Worm (Caenorhabditis elegans) whole organism, L1 larva: ENCODE measurements around the gene R04E5.7.

ENCODE experiments used
- egl-27 ChIP-seq, 2 experiments: fragments of 150-350 bp in 1 of 2; sonication (generic microtip); optimal IDR thresholded peaks; 3 replicates each; lab custom pipeline; 2017 to 2018; ENCODE audit warnings: missing biosample characterization in 2 of 2, missing genetic modification characterization in 2 of 2, missing genetic modification reagents in 2 of 2
- lin-39 ChIP-seq: fragments of 150-350 bp; optimal IDR thresholded peaks from 2 replicates; lab custom pipeline; 2014; ENCODE audit warnings: missing biosample characterization, missing genetic modification reagents, missing genetic modification characterization
- nhr-11 ChIP-seq: fragments of 150-350 bp; optimal IDR thresholded peaks from 2 replicates; lab custom pipeline; 2014; ENCODE audit warnings: missing biosample characterization, missing genetic modification characterization
- nhr-237 ChIP-seq: fragments of 150-350 bp; optimal IDR thresholded peaks from 2 replicates; lab custom pipeline; 2014; ENCODE audit warnings: missing biosample characterization, missing genetic modification characterization
- nhr-71 ChIP-seq: sonication (generic microtip); optimal IDR thresholded peaks from 2 replicates; lab custom pipeline; 2016; ENCODE audit warnings: mild to moderate bottlenecking, missing genetic modification characterization, moderate library complexity, missing compliant biosample characterization
- nhr-76 ChIP-seq: sonication (generic microtip); optimal IDR thresholded peaks from 2 replicates; lab custom pipeline; 2017; ENCODE audit warnings: missing biosample characterization, missing genetic modification characterization
- rnt-1 ChIP-seq: sonication (generic microtip); optimal IDR thresholded peaks from 2 replicates; lab custom pipeline; 2016; ENCODE audit warnings: mild to moderate bottlenecking, missing genetic modification characterization, moderate library complexity, missing compliant biosample characterization
- snpc-4 ChIP-seq: fragments of 150-350 bp; optimal IDR thresholded peaks from 2 replicates; lab custom pipeline; 2014; ENCODE audit warnings: missing biosample characterization, missing genetic modification characterization
- tbx-2 ChIP-seq: sonication (generic microtip); optimal IDR thresholded peaks from 2 replicates; lab custom pipeline; 2016; ENCODE audit warnings: missing genetic modification characterization, missing compliant biosample characterization
- unc-130 ChIP-seq: fragments of 150-350 bp; optimal IDR thresholded peaks from 2 replicates; lab custom pipeline; 2017; ENCODE audit warnings: missing biosample characterization, missing genetic modification characterization, inconsistent platforms
- xbp-1 ChIP-seq: sonication (generic microtip); optimal IDR thresholded peaks from 2 replicates; lab custom pipeline; 2016; ENCODE audit warnings: missing genetic modification characterization, missing compliant biosample characterization

DNA sequence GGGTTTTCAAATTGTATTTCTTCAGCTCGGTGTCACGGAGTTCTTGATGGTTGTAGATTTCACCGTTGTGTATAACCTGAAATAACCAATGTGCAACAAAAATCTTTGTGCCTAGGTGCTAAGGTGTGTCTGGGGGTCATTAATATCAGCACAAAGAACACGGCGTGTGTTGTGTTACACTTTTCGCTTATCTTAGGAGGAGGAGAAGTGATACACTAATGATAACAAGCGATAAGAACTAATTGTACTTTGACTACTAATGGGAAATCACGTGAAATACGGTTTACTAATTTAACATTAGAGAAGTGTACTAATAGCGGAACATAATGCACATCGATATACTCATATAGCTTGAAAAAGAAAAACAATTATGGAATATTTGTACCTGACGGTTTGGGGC lies 46.9 kb downstream of the R04E5.7 start:
- TF ChIP-seq egl-27 (tag; optimal IDR thresholded peaks at IDR 0.05; lab: Kevin White, UChicago), result no peak
- TF ChIP-seq xbp-1 (tag; lab: Kevin White, UChicago), result no peak
- peak; percentile 53 for TF ChIP-seq nhr-71 (tag; lab: Kevin White, UChicago)
- TF ChIP-seq snpc-4 (tag; lab: Kevin White, UChicago), result no peak
- TF ChIP-seq nhr-76, result no peak
- no peak for TF ChIP-seq nhr-11
- no peak for TF ChIP-seq rnt-1 (tag; lab: Kevin White, UChicago)
- no peak for TF ChIP-seq tbx-2 (tag; lab: Kevin White, UChicago)
- no peak for TF ChIP-seq lin-39 (tag; lab: Kevin White, UChicago)
- no peak for TF ChIP-seq nhr-237 (tag; lab: Kevin White, UChicago)
- TF ChIP-seq unc-130 (tag; lab: Kevin White, UChicago), result no peak
